Fruit fly (Drosophila melanogaster): ENCODE data around the gene Cep135.

- TF ChIP-seq CTCF (optimal IDR thresholded peaks at IDR 0.05): no peak
- TF ChIP-seq CG8478 (optimal IDR thresholded peaks at IDR 0.05): no peak
These were observed 13.7 kb upstream of the Cep135 start for dm6 chr3L:15102669-15103309.

All from S2 (cell line).